Fruit fly (Drosophila melanogaster) Kc167 (cell line): ENCODE data around the gene CG5882.

Experiments
- Myc ChIP-seq: fragments of >200 bp; optimal IDR thresholded peaks from 2 replicates; lab custom pipeline; 2017; ENCODE audit warnings: missing external identifiers
- Sin3A ChIP-seq: fragments of >200 bp; optimal IDR thresholded peaks from 2 replicates; lab custom pipeline; 2018; ENCODE audit warnings: missing external identifiers
- h ChIP-seq: fragments of >200 bp; optimal IDR thresholded peaks from 3 replicates; lab custom pipeline; 2018; ENCODE audit warnings: missing external identifiers
- psq ChIP-seq: fragments of >200 bp; optimal IDR thresholded peaks from 2 replicates; lab custom pipeline; 2017; ENCODE audit warnings: missing external identifiers

DNA sequence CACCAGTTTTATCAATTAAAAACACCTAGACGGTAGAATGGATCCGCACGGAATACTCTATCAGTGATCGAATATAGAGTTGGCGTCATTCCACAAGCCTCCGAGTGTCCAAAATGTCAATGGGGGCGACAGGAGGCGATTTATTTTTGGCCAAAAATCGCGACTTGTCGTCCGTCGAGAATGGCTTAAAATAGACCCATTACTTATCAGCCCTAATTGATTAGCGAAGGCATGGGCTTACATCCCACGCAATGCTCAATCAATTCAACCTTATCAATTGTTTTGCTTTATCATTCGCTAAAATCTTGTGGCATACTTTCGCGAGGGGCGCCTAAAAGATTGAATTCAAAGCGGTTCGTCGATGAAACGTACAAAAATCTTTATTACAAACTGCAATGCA, 10.3 kb upstream of the CG5882 start:
- no peak for TF ChIP-seq Sin3A (lab: Kevin White, UChicago)
- TF ChIP-seq h (lab: Kevin White, UChicago) = no peak
- TF ChIP-seq Myc = no peak
- no peak for TF ChIP-seq psq (lab: Kevin White, UChicago)
